Fruit fly (Drosophila melanogaster) whole organism, pupa: ENCODE data around the gene CCDC53.

Experiments
- CG12605 ChIP-seq: fragments of 200-800 bp; sonication (Bioruptor generic); IDR thresholded peaks from 2 replicates; pipeline ENCODE4 v1.3.6; 2022; ENCODE audit warnings: missing biosample characterization, missing genetic modification characterization
- CG13204 ChIP-seq: fragments of 200-800 bp; sonication (Bioruptor generic); optimal IDR thresholded peaks from 2 replicates; lab custom pipeline; 2018; ENCODE audit warnings: missing biosample characterization, mild to moderate bottlenecking, missing genetic modification characterization, moderate library complexity
- CG32121 ChIP-seq: fragments of 200-800 bp; sonication (Bioruptor generic); IDR thresholded peaks from 2 replicates; pipeline ENCODE4 v1.3.6; 2022; ENCODE audit warnings: missing biosample characterization, missing genetic modification characterization
- CG8301 ChIP-seq: fragments of 200-800 bp; sonication (Bioruptor generic); optimal IDR thresholded peaks from 2 replicates; lab custom pipeline; 2018; ENCODE audit warnings: missing biosample characterization, mild to moderate bottlenecking, missing genetic modification characterization
- CG9948 ChIP-seq: fragments of 200-800 bp; sonication (Bioruptor generic); optimal IDR thresholded peaks from 2 replicates; lab custom pipeline; 2018; ENCODE audit warnings: missing biosample characterization, mild to moderate bottlenecking, missing genetic modification characterization, moderate library complexity
- D1 ChIP-seq: fragments of 200-800 bp; sonication (Bioruptor generic); optimal IDR thresholded peaks from 2 replicates; lab custom pipeline; 2018; ENCODE audit warnings: missing biosample characterization, mild to moderate bottlenecking, missing genetic modification characterization, moderate library complexity
- EcR ChIP-seq: fragments of 200-800 bp; sonication (Bioruptor generic); optimal IDR thresholded peaks from 3 replicates; lab custom pipeline; 2019; ENCODE audit warnings: missing biosample characterization, missing genetic modification characterization, mild to moderate bottlenecking, moderate library complexity, missing genetic modification reagents
- Snoo ChIP-seq: fragments of 200-800 bp; sonication (Bioruptor generic); optimal IDR thresholded peaks from 3 replicates; lab custom pipeline; 2017; ENCODE audit warnings: missing biosample characterization, mild to moderate bottlenecking, missing genetic modification characterization, inconsistent platforms
- rn ChIP-seq: fragments of 200-800 bp; sonication (Bioruptor generic); IDR thresholded peaks from 2 replicates; pipeline ENCODE4 v1.3.6; 2022; ENCODE audit warnings: missing biosample characterization, missing genetic modification characterization

dm6 chr2L:8082692-8083412 lies 41.9 kb downstream of the CCDC53 start, which contains the start of gene Mcr:
- no peak for TF ChIP-seq rn (GFP tag; lab: Robert Waterston, UW)
- TF ChIP-seq EcR (GFP tag; lab: Kevin White, UChicago), result peak; percentile 10
- TF ChIP-seq CG8301 (tag; lab: Kevin White, UChicago), result no peak
- TF ChIP-seq CG12605 (GFP tag; lab: Robert Waterston, UW), result no peak
- TF ChIP-seq CG13204 (GFP tag; lab: Kevin White, UChicago), result no peak
- no peak for TF ChIP-seq Snoo (tag; lab: Kevin White, UChicago)
- no peak for TF ChIP-seq D1 (tag; lab: Kevin White, UChicago)
- no peak for TF ChIP-seq CG32121 (GFP tag; lab: Robert Waterston, UW)
- no peak for TF ChIP-seq CG9948 (tag; lab: Kevin White, UChicago)
